Worm (Caenorhabditis elegans): ENCODE measurements around the gene allo-1.
"Not testable (repeated sequence)": the region's sequence is repeated elsewhere in the genome, so short reads cannot be mapped to it uniquely, and the experiment has no call there.

Gene allo-1

DNA sequence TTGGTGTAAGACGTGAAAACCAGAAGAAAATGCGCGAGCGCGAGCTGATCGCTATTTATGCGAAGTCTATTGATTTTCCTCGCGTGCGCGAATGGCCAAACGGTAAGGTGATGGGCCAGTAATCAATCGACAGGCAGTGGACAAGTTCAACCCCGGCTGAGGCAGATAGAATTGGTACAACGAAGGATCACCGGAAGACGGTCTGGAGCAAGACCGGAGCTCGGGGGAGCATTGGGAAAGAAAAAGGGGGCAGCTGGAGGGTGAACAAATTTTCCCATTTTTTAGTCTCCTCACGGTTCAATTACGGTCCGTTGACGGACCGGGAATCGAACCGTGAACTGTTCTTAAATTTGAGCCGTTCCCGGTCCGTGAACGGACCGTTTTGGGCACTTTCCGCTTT, 38.5 kb downstream of the allo-1 start (continued):
- 0 out of 2 replicates have a peak, but pooled peaks have one; percentile 18 for TF ChIP-seq madf-9 (GFP tag; conservative IDR thresholded peaks at IDR 0.05)
- TF ChIP-seq php-3 (GFP tag; IDR thresholded peaks at IDR 0.05): 0 out of 2 replicates have a peak, but pooled peaks have one; percentile 42
- TF ChIP-seq ceh-44 (GFP tag; IDR thresholded peaks at IDR 0.05): peak; percentile 71
- TF ChIP-seq saeg-2 (GFP tag; IDR thresholded peaks at IDR 0.05): 0 out of 2 replicates have a peak, but pooled peaks have one; percentile 35
- peak; percentile 83 for TF ChIP-seq F26F4.8 (GFP tag; conservative IDR thresholded peaks at IDR 0.05)
- TF ChIP-seq vab-7 (GFP tag; IDR thresholded peaks at IDR 0.05): peak; percentile 65
- TF ChIP-seq lin-1 (GFP tag; IDR thresholded peaks at IDR 0.05): 0 out of 2 replicates have a peak, but pooled peaks have one; percentile 40
- TF ChIP-seq D1046.2 (GFP tag; IDR thresholded peaks at IDR 0.05): 0 out of 2 replicates have a peak, but pooled peaks have one; percentile 70

DNA sequence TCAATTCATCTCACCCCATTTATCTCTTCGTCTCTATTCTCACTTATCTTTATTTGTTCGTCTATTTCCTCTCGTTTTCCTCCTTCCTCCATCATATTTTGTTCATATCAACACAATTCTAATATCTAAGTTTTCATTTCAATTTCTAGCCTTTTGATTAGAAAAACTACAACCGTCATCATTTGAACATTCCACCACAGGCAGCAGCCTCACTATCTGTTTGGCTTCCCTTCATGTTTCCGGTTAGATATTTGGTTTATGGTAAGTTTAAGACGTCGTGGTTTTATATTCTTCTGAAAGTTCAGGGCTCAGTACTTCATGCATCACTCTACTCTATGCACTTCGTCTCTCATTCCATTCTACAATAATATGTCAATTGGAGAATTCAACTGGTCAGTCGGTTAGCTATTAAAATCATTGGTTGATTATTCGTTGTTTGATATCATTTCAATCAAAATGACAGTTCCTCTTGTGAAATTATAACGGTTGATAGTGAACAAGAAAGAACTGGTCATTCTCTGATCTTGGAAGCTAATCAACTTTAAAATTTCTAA, 40.0 kb downstream of the allo-1 start, which contains the start of gene K08C7.1:
K08C7.1 (plus strand) TSS at position 43 of the 554 bp plus-strand sequence.
- TF ChIP-seq nhr-77 (tag; optimal IDR thresholded peaks at IDR 0.05): peak; percentile 21
- no peak for TF ChIP-seq egl-43 (GFP tag; IDR thresholded peaks at IDR 0.05)
- TF ChIP-seq dve-1 (tag; optimal IDR thresholded peaks at IDR 0.05; ENCODE audit: insufficient read depth): peak; percentile 35
- peak; percentile 18 for TF ChIP-seq hlh-11 (tag; optimal IDR thresholded peaks at IDR 0.05)
- no peak for TF ChIP-seq nhr-11 (tag; optimal IDR thresholded peaks at IDR 0.05)
- no peak for TF ChIP-seq nhr-25 (tag; optimal IDR thresholded peaks at IDR 0.05; ENCODE audit: borderline replicate concordance, insufficient read depth)
- peak in 1 of 2 experiments; percentile 89 for TF ChIP-seq unc-62 (GFP tag; optimal IDR thresholded peaks at IDR 0.05 in 1 of 2)
- no peak for TF ChIP-seq unc-62 (tag; optimal IDR thresholded peaks at IDR 0.05)
- no peak for TF ChIP-seq daf-16 (GFP tag; optimal IDR thresholded peaks at IDR 0.05)
- peak; percentile 48 for TF ChIP-seq daf-16 (tag; optimal IDR thresholded peaks at IDR 0.05)
- peak; percentile 44; the same call in 1 of the 2 replicates for TF ChIP-seq dmd-6 (GFP tag; IDR thresholded peaks at IDR 0.05)
- TF ChIP-seq nhr-28 (tag; optimal IDR thresholded peaks at IDR 0.05): peak; percentile 40
- peak; percentile 80 for TF ChIP-seq pqm-1 (tag; optimal IDR thresholded peaks at IDR 0.05)

DNA sequence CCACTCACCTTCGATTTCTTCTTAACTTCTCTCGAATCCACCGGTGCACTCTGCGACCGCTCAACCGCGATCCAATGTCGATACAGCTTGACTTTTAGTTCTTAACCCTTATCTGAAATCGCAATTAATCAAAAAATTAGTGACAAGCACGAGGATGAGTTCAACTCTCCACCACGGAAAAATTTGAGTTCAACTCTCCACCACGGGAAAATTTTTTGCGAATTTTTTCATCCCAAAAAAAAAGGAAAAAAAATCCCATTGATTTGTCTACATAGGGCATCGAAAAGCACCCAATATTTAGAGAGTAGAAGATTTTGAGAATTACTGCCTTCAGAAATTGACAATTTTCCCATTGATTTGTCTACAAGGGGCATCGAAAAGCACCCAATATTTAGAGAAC, 42.8 kb downstream of the allo-1 start, which contains the start of gene glb-19:
glb-19 (minus strand) TSS at position 101 of the 400 bp plus-strand sequence.
- TF ChIP-seq zip-11 (GFP tag; IDR thresholded peaks at IDR 0.05); nhr-237 (tag; optimal IDR thresholded peaks at IDR 0.05); lir-3 (tag; optimal IDR thresholded peaks at IDR 0.05): not testable (repeated sequence)
